Worm (Caenorhabditis elegans): Measurements from ENCODE around the gene coa-7.
"Not testable (repeated sequence)": the region's sequence is repeated elsewhere in the genome, so short reads cannot be mapped to it uniquely, and the experiment has no call there.

ce11 chrII:11695161-11695944 is 44.4 kb upstream of the coa-7 start, which contains the start of gene tars-1:
- not testable (repeated sequence) for TF ChIP-seq cog-1 (tag; optimal IDR thresholded peaks at IDR 0.05); T22C8.4 (GFP tag; IDR thresholded peaks at IDR 0.05); ztf-23 (GFP tag; IDR thresholded peaks at IDR 0.05)
